Fruit fly (Drosophila melanogaster) whole organism, adult: ENCODE results near the gene Sym.

Experiments
- CG11617 ChIP-seq: fragments of 200-800 bp; sonication (Bioruptor generic); optimal IDR thresholded peaks from 2 replicates; lab custom pipeline; 2017; ENCODE audit warnings: mild to moderate bottlenecking, missing biosample characterization, missing genetic modification reagents, missing genetic modification characterization
- CG14711 ChIP-seq: fragments of 200-800 bp; sonication (Bioruptor generic); optimal IDR thresholded peaks from 2 replicates; lab custom pipeline; 2018; ENCODE audit warnings: missing biosample characterization, mild to moderate bottlenecking, missing genetic modification characterization, moderate library complexity
- CG33017 ChIP-seq: fragments of 200-800 bp; sonication (Bioruptor generic); optimal IDR thresholded peaks from 2 replicates; lab custom pipeline; 2018; ENCODE audit warnings: missing biosample characterization, mild to moderate bottlenecking, missing genetic modification characterization, moderate library complexity
- CG5204 ChIP-seq: fragments of 200-800 bp; sonication (Bioruptor generic); optimal IDR thresholded peaks from 2 replicates; lab custom pipeline; 2016; ENCODE audit warnings: missing biosample characterization, missing genetic modification characterization
- CG7045 ChIP-seq: fragments of 200-800 bp; sonication (Bioruptor generic); optimal IDR thresholded peaks from 2 replicates; lab custom pipeline; 2017; ENCODE audit warnings: missing biosample characterization, mild to moderate bottlenecking, missing genetic modification characterization
- Clk ChIP-seq: fragments of 200-800 bp; sonication (Bioruptor generic); optimal IDR thresholded peaks from 2 replicates; lab custom pipeline; 2017; ENCODE audit warnings: missing biosample characterization, missing genetic modification characterization
- Crg-1 ChIP-seq: fragments of 200-800 bp; sonication (Bioruptor generic); optimal IDR thresholded peaks from 2 replicates; lab custom pipeline; 2016; ENCODE audit warnings: missing biosample characterization, missing genetic modification characterization
- Hr96 ChIP-seq: fragments of 200-800 bp; sonication (Bioruptor generic); optimal IDR thresholded peaks from 2 replicates; lab custom pipeline; 2016; ENCODE audit warnings: missing biosample characterization, missing genetic modification characterization
- Mnt ChIP-seq: fragments of 200-800 bp; sonication (Bioruptor generic); optimal IDR thresholded peaks from 2 replicates; lab custom pipeline; 2016; ENCODE audit warnings: missing biosample characterization, mild to moderate bottlenecking, missing genetic modification characterization
- bab1 ChIP-seq: fragments of 200-800 bp; sonication (Bioruptor generic); optimal IDR thresholded peaks from 3 replicates; lab custom pipeline; 2019; ENCODE audit warnings: missing biosample characterization, mild to moderate bottlenecking, missing genetic modification characterization, moderate library complexity
- cic ChIP-seq: fragments of 200-800 bp; sonication (Bioruptor generic); optimal IDR thresholded peaks from 2 replicates; lab custom pipeline; 2017; ENCODE audit warnings: missing biosample characterization, mild to moderate bottlenecking, missing genetic modification characterization, moderate library complexity
- cnc ChIP-seq, 2 experiments: fragments of >200 bp; optimal IDR thresholded peaks; 2 replicates each; lab custom pipeline; 2017
- kay ChIP-seq: fragments of 200-800 bp; sonication (Bioruptor generic); peaks from one replicate; lab custom pipeline; 2016; ENCODE audit warnings: missing biosample characterization, missing genetic modification characterization, borderline replicate concordance
- toe ChIP-seq: fragments of 200-800 bp; sonication (Bioruptor generic); optimal IDR thresholded peaks from 2 replicates; lab custom pipeline; 2016; ENCODE audit warnings: missing biosample characterization, missing genetic modification characterization

DNA sequence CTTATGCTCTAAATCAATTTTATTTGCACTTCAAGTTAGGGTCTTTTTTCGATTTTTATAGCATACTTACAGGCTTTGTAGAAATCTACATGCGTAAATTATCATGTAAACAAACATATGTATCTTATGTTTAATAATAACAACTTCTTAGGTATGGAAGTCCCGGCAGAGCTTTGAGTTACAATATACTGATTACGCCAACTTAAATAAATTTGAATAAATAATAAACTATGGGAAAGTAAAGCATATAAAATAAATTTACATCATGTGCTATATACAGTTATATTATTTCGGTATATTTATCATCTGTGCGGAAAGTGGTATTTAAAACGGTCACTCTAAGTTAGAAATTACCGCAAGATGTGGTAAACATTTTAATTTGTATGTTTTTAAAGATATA lies 9.1 kb downstream of the Sym start, which contains the start of gene CG1239:
- TF ChIP-seq toe (GFP tag; lab: Kevin White, UChicago) = no peak
- TF ChIP-seq CG5204 (GFP tag; lab: Kevin White, UChicago) = no peak
- TF ChIP-seq Crg-1 = no peak
- no peak for TF ChIP-seq CG33017
- TF ChIP-seq CG11617 = no peak
- no peak for TF ChIP-seq CG14711
- TF ChIP-seq kay (GFP tag; lab: Kevin White, UChicago) = no peak
- TF ChIP-seq Hr96 (GFP tag; lab: Kevin White, UChicago) = no peak
- no peak for TF ChIP-seq CG7045 (GFP tag; lab: Kevin White, UChicago)
- TF ChIP-seq bab1 = no peak
- no peak for TF ChIP-seq Mnt
- no peak for TF ChIP-seq Clk
- TF ChIP-seq cic (GFP tag; lab: Kevin White, UChicago) = no peak
- TF ChIP-seq cnc (optimal IDR thresholded peaks at IDR 0.05; lab: Kevin White, UChicago) = no peak
